Worm (Caenorhabditis elegans) whole organism, young adult: ENCODE results near the gene frpr-7.
A peak's percentile ranks its signal among the peaks of the same experiment; 100 is the strongest.

ENCODE experiments used
- B0035.1 ChIP-seq: sonication (generic microtip); optimal IDR thresholded peaks from 2 replicates; lab custom pipeline; 2016; ENCODE audit warnings: missing genetic modification characterization, mild to moderate bottlenecking, missing compliant biosample characterization, missing genotype, missing genetic modification reagents
- D2030.7 ChIP-seq: fragments of 200-800 bp; sonication (Bioruptor generic); IDR thresholded peaks from 2 replicates; pipeline ENCODE4 v1.3.6; 2022; ENCODE audit warnings: missing genetic modification reagents, missing genetic modification characterization, missing compliant biosample characterization
- F10E7.11 ChIP-seq: sonication (generic microtip); optimal IDR thresholded peaks from 2 replicates; lab custom pipeline; 2017; ENCODE audit warnings: mild to moderate bottlenecking, missing genetic modification characterization, moderate library complexity, missing compliant biosample characterization
- F22D6.2 ChIP-seq: sonication (generic microtip); optimal IDR thresholded peaks from 2 replicates; lab custom pipeline; 2016; ENCODE audit warnings: mild to moderate bottlenecking, missing genetic modification characterization, missing compliant biosample characterization
- F23B12.7 ChIP-seq: sonication (generic microtip); optimal IDR thresholded peaks from 2 replicates; lab custom pipeline; 2017; ENCODE audit warnings: missing genetic modification characterization, mild to moderate bottlenecking, missing compliant biosample characterization, antibody characterized with exemption, moderate library complexity; ENCODE audit not compliant: insufficient read depth
- F33H1.4 ChIP-seq: fragments of 200-800 bp; sonication (Bioruptor generic); IDR thresholded peaks from 2 replicates; pipeline ENCODE4 v1.3.6; 2022; ENCODE audit warnings: missing genetic modification reagents, missing genetic modification characterization, missing compliant biosample characterization
- F49E8.2 ChIP-seq: sonication (generic microtip); optimal IDR thresholded peaks from 3 replicates; lab custom pipeline; 2017; ENCODE audit warnings: missing genetic modification characterization, mild to moderate bottlenecking, missing compliant biosample characterization, antibody characterized with exemption, moderate library complexity; ENCODE audit not compliant: insufficient read depth
- F55B11.4 ChIP-seq: sonication (generic microtip); optimal IDR thresholded peaks from 2 replicates; lab custom pipeline; 2016; ENCODE audit warnings: missing compliant biosample characterization, missing genetic modification characterization, borderline replicate concordance; ENCODE audit not compliant: insufficient read depth
- T26A5.8 ChIP-seq: sonication (generic microtip); optimal IDR thresholded peaks from 2 replicates; lab custom pipeline; 2016; ENCODE audit warnings: missing genetic modification characterization, missing compliant biosample characterization
- Y67H2A.10 ChIP-seq: fragments of 200-800 bp; sonication (Bioruptor generic); conservative IDR thresholded peaks from 2 replicates; pipeline ENCODE4 v1.3.6; 2022; ENCODE audit warnings: missing genetic modification reagents, missing genetic modification characterization, missing compliant biosample characterization
- Y79H2A.3 ChIP-seq: fragments of 200-800 bp; sonication (Bioruptor generic); conservative IDR thresholded peaks from 2 replicates; pipeline ENCODE4 v1.3.6; 2022; ENCODE audit warnings: missing genetic modification reagents, missing genetic modification characterization, missing compliant biosample characterization
- Y95B8A.8 ChIP-seq: fragments of 200-800 bp; sonication (Bioruptor generic); IDR thresholded peaks from 2 replicates; pipeline ENCODE4 v1.3.6; 2022; ENCODE audit warnings: missing genetic modification reagents, missing genetic modification characterization, missing compliant biosample characterization
- aptf-3 ChIP-seq: fragments of 200-800 bp; sonication (Bioruptor generic); IDR thresholded peaks from 2 replicates; pipeline ENCODE4 v1.3.6; 2022; ENCODE audit warnings: missing genetic modification characterization, missing compliant biosample characterization
- atf-7 ChIP-seq: sonication (generic microtip); optimal IDR thresholded peaks from 2 replicates; lab custom pipeline; 2017; ENCODE audit warnings: mild to moderate bottlenecking, missing genetic modification characterization, missing compliant biosample characterization
- attf-6 ChIP-seq: fragments of 200-800 bp; sonication (Bioruptor generic); IDR thresholded peaks from 2 replicates; pipeline ENCODE4 v1.3.6; 2022; ENCODE audit warnings: missing genetic modification reagents, missing genetic modification characterization, missing compliant biosample characterization
- cebp-1 ChIP-seq, 2 experiments: fragments of 200-800 bp in 1 of 2; sonication (Bioruptor generic) in 1 of 2; sonication (generic microtip) in 1 of 2; IDR thresholded peaks in 1 of 2; optimal IDR thresholded peaks in 1 of 2; 2 replicates each; pipeline versions ENCODE4 v1.3.6 to Lab custom; 2017 to 2022; ENCODE audit warnings: missing compliant biosample characterization in 2 of 2, missing genetic modification characterization in 2 of 2, mild to moderate bottlenecking in 1 of 2, missing genetic modification reagents in 1 of 2, moderate library complexity in 1 of 2
- cebp-2 ChIP-seq: fragments of 200-800 bp; sonication (Bioruptor generic); IDR thresholded peaks from 2 replicates; pipeline ENCODE4 v1.3.6; 2022; ENCODE audit warnings: missing genetic modification characterization, missing compliant biosample characterization
- ceh-79 ChIP-seq: sonication (generic microtip); optimal IDR thresholded peaks from 2 replicates; lab custom pipeline; 2017; ENCODE audit warnings: mild to moderate bottlenecking, missing genetic modification characterization, missing compliant biosample characterization
- dox-1 ChIP-seq: fragments of 200-800 bp; sonication (Bioruptor generic); IDR thresholded peaks from 2 replicates; pipeline ENCODE4 v1.3.6; 2022; ENCODE audit warnings: missing genetic modification reagents, missing genetic modification characterization, missing compliant biosample characterization
- egl-44 ChIP-seq: fragments of 200-800 bp; sonication (Bioruptor generic); IDR thresholded peaks from 2 replicates; pipeline ENCODE4 v1.3.6; 2022; ENCODE audit warnings: missing genetic modification reagents, missing genetic modification characterization, missing compliant biosample characterization
- ekl-4 ChIP-seq: fragments of 200-800 bp; sonication (Bioruptor generic); IDR thresholded peaks from 2 replicates; pipeline ENCODE4 v1.3.6; 2022; ENCODE audit warnings: missing genetic modification reagents, missing genetic modification characterization, missing compliant biosample characterization
- gei-17 ChIP-seq: fragments of 200-800 bp; sonication (Bioruptor generic); optimal IDR thresholded peaks from 2 replicates; lab custom pipeline; 2018; ENCODE audit warnings: mild to moderate bottlenecking, missing genetic modification characterization, missing compliant biosample characterization
- him-1 ChIP-seq: sonication (generic microtip); optimal IDR thresholded peaks from 2 replicates; lab custom pipeline; 2016; ENCODE audit warnings: missing genotype, missing genetic modification reagents, missing genetic modification characterization, missing compliant biosample characterization
- hlh-26 ChIP-seq: fragments of 200-800 bp; sonication (Bioruptor generic); conservative IDR thresholded peaks from 2 replicates; pipeline ENCODE4 v1.3.6; 2022; ENCODE audit warnings: missing genetic modification reagents, missing genetic modification characterization, missing compliant biosample characterization
- lsl-1 ChIP-seq: fragments of 200-800 bp; sonication (Bioruptor generic); optimal IDR thresholded peaks from 2 replicates; lab custom pipeline; 2018; ENCODE audit warnings: mild to moderate bottlenecking, missing genetic modification characterization, moderate library complexity, missing compliant biosample characterization
- nhr-179 ChIP-seq: sonication (generic microtip); optimal IDR thresholded peaks from 2 replicates; lab custom pipeline; 2016; ENCODE audit warnings: mild to moderate bottlenecking, missing genetic modification characterization, missing compliant biosample characterization
- nhr-80 ChIP-seq: sonication (generic microtip); optimal IDR thresholded peaks from 2 replicates; lab custom pipeline; 2016; ENCODE audit warnings: missing genetic modification characterization, missing compliant biosample characterization
- repo-1 ChIP-seq: sonication (generic microtip); optimal IDR thresholded peaks from 2 replicates; lab custom pipeline; 2017; ENCODE audit warnings: mild to moderate bottlenecking, missing genetic modification characterization, missing compliant biosample characterization
- tbp1 ChIP-seq: fragments of 200-800 bp; sonication (Bioruptor generic); optimal IDR thresholded peaks from 2 replicates; lab custom pipeline; 2018; ENCODE audit warnings: mild to moderate bottlenecking, missing genetic modification characterization, missing compliant biosample characterization
- unc-130 ChIP-seq: sonication (generic microtip); optimal IDR thresholded peaks from 2 replicates; lab custom pipeline; 2016; ENCODE audit warnings: missing genetic modification reagents, missing genetic modification characterization, missing compliant biosample characterization
- xnd-1 ChIP-seq: sonication (generic microtip); optimal IDR thresholded peaks from 2 replicates; lab custom pipeline; 2016; ENCODE audit warnings: missing genotype, missing genetic modification reagents, missing genetic modification characterization, missing compliant biosample characterization
- ztf-25 ChIP-seq: fragments of 200-800 bp; sonication (Bioruptor generic); IDR thresholded peaks from 2 replicates; pipeline ENCODE4 v1.3.6; 2022; ENCODE audit warnings: missing genetic modification reagents, missing genetic modification characterization, missing compliant biosample characterization
- ztf-26 ChIP-seq: sonication (generic microtip); optimal IDR thresholded peaks from 2 replicates; lab custom pipeline; 2017; ENCODE audit warnings: missing genetic modification characterization, missing compliant biosample characterization
- ztf-28 ChIP-seq: fragments of 200-800 bp; sonication (Bioruptor generic); IDR thresholded peaks from 2 replicates; pipeline ENCODE4 v1.3.6; 2022; ENCODE audit warnings: missing genetic modification reagents, missing genetic modification characterization, missing compliant biosample characterization

Gene frpr-7

ce11 chrX:17539968-17540367, 39.7 kb downstream of the frpr-7 start:
- no peak for TF ChIP-seq F22D6.2 (tag; lab: Kevin White, UChicago)
- no peak for TF ChIP-seq ztf-28 (GFP tag; lab: Robert Waterston, UW)
- TF ChIP-seq ztf-26 (tag; lab: Kevin White, UChicago) = no peak
- no peak for TF ChIP-seq hlh-26 (GFP tag; lab: Robert Waterston, UW)
- no peak for TF ChIP-seq F23B12.7 (tag; lab: Kevin White, UChicago)
- TF ChIP-seq lsl-1 (GFP tag; lab: Kevin White, UChicago) = no peak
- no peak for TF ChIP-seq aptf-3 (GFP tag; lab: Robert Waterston, UW)
- TF ChIP-seq ztf-25 (GFP tag; lab: Robert Waterston, UW) = no peak
- no peak for TF ChIP-seq Y79H2A.3
- TF ChIP-seq B0035.1 = no peak

- peak; percentile 58 for TF ChIP-seq nhr-80 (tag; lab: Kevin White, UChicago)
- no peak for TF ChIP-seq Y67H2A.10
- TF ChIP-seq xnd-1 (tag; lab: Kevin White, UChicago) = no peak
- TF ChIP-seq F49E8.2 (tag; lab: Kevin White, UChicago) = no peak
- TF ChIP-seq T26A5.8 (tag; lab: Kevin White, UChicago) = no peak
- TF ChIP-seq, all 124 proteins: peak for 1
Measured at ce11 chrX:17537568-17537967, 42.1 kb downstream of the frpr-7 start.

- TF ChIP-seq cebp-1 (GFP tag; IDR thresholded peaks at IDR 0.05; lab: Robert Waterston, UW) (no peak), cebp-1 (tag; optimal IDR thresholded peaks at IDR 0.05; lab: Kevin White, UChicago) (no peak), unc-130 (no peak), atf-7 (no peak), ceh-79 (tag; lab: Kevin White, UChicago) (no peak), D2030.7 (GFP tag; lab: Robert Waterston, UW) (no peak), T26A5.8 (tag; lab: Kevin White, UChicago) (no peak), ekl-4 (GFP tag; lab: Robert Waterston, UW) (no peak), tbp1 (GFP tag; lab: Kevin White, UChicago) (no peak), F33H1.4 (no peak), him-1 (no peak), nhr-179 (no peak), F10E7.11 (no peak)
- TF ChIP-seq, all 124 proteins: peak for 0
Measured at ce11 chrX:17534877-17535276, 44.8 kb downstream of the frpr-7 start.

- TF ChIP-seq attf-6 (GFP tag; lab: Robert Waterston, UW) = no peak
- TF ChIP-seq F55B11.4 (tag; lab: Kevin White, UChicago) = no peak
- TF ChIP-seq nhr-80 (tag; lab: Kevin White, UChicago) = peak; percentile 90
- no peak for TF ChIP-seq Y95B8A.8
- TF ChIP-seq dox-1 (GFP tag; lab: Robert Waterston, UW) = 0 out of 2 replicates have a peak, but pooled peaks have one; percentile 30
Measured at ce11 chrX:17534014-17534465, 45.6 kb downstream of the frpr-7 start, which contains the start of gene F31A3.3. Gene F31A3.3, minus strand, starts transcription at chrX:17534064.

- TF ChIP-seq egl-44 (GFP tag; lab: Robert Waterston, UW) (no peak), repo-1 (tag; lab: Kevin White, UChicago) (no peak), gei-17 (GFP tag; lab: Kevin White, UChicago) (no peak), cebp-2 (no peak)
Measured at ce11 chrX:17528068-17528467, 51.6 kb downstream of the frpr-7 start, which contains the start of gene sup-10. Gene sup-10, plus strand, starts transcription at chrX:17528344.
